Worm (Caenorhabditis elegans): Measurements from ENCODE around the gene K09B11.4.

The K09B11.4 gene

DNA sequence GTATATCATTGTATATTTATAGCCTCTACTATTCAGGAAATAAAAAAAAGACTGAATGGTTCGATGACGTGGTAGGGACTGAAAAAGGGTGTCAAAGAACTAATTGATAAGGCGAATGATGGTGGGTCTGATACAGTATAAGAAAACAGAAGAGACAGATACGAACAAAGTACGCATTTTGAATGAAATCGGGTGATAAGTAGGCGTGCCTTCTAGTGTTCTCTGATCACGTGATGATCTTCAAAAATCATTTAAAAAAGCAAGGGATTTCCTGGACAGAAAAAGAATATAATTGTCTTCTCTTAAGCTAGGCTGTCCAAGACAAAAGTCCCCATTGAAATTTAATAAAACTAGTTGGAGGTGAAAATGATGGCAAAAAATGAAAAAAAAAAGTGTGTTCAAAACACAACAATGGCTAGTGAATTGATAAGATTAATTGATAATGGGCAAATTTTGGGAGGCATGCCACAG is 36.1 kb upstream of the K09B11.4 start (continued):
- TF ChIP-seq gmeb-1 (tag; optimal IDR thresholded peaks at IDR 0.05) (peak; percentile 34), ama-1 (optimal IDR thresholded peaks at IDR 0.05) (no peak), peb-1 (tag; optimal IDR thresholded peaks at IDR 0.05) (no peak), nhr-11 (tag; optimal IDR thresholded peaks at IDR 0.05) (no peak), crh-2 (tag; optimal IDR thresholded peaks at IDR 0.05) (peak; percentile 83)

DNA sequence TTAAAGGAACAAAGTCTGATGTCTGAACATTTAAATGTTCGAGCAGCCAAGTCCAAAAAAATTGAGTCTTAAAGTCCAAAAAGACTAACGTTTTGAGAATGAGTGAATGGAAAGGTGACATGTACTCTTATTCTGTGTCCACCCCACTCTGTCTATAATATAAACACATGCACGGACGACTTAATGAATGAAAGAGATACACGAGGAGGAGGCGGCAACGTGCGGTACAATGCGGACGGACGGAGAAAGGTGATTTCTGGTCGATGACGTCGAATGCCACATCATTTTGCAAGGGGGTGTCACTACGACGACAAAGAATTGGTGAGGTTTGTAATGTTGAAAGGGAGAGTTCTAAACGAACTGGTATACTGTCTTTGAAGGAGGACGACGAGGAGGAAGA is 34.7 kb upstream of the K09B11.4 start:
- TF ChIP-seq ZK546.5 (tag; optimal IDR thresholded peaks at IDR 0.05) (no peak), blmp-1 (tag; optimal IDR thresholded peaks at IDR 0.05; ENCODE audit: insufficient read depth) (peak; percentile 59), ztf-4 (tag; optimal IDR thresholded peaks at IDR 0.05) (no peak), nhr-25 (tag; optimal IDR thresholded peaks at IDR 0.05) (no peak), ceh-16 (tag; optimal IDR thresholded peaks at IDR 0.05) (no peak), sma-9 (GFP tag; optimal IDR thresholded peaks at IDR 0.05) (no peak), sma-9 (tag; optimal IDR thresholded peaks at IDR 0.05) (no peak), fos-1 (tag; optimal IDR thresholded peaks at IDR 0.05) (peak; percentile 8), nhr-12 (tag; optimal IDR thresholded peaks at IDR 0.05) (no peak)

DNA sequence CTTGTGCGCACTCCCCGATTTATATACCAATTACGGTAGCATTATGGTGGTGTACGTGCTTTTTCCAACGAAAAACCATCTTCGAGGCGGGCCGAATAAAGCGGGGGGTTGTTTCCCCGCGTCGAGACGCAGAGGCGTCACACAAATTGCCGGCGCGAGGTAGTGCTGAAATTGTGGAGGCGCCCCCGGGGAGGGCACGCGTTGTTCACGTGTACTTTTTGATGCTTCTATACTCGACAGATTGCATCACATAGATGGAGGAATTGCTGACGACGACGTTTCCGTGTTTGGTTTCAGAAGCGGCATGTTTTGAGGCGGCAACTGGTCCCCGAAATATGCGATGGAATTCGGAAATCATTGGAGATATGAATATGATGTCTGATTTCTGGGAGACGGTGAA is 34.1 kb upstream of the K09B11.4 start:
- peak; percentile 89 for TF ChIP-seq crh-2 (tag; optimal IDR thresholded peaks at IDR 0.05)
- peak; percentile 87 for TF ChIP-seq C34F6.9 (tag; optimal IDR thresholded peaks at IDR 0.05)
- no peak for TF ChIP-seq alr-1 (tag; optimal IDR thresholded peaks at IDR 0.05)
- TF ChIP-seq lsy-2 (tag; optimal IDR thresholded peaks at IDR 0.05): peak in 1 of 2 experiments; percentile 85
- TF ChIP-seq Y55F3AM.14 (GFP tag; optimal IDR thresholded peaks at IDR 0.05): peak; percentile 85
- peak; percentile 60 for TF ChIP-seq blmp-1 (tag; optimal IDR thresholded peaks at IDR 0.05; ENCODE audit: insufficient read depth)
- TF ChIP-seq lin-13 (GFP tag; optimal IDR thresholded peaks at IDR 0.05): peak; percentile 76
- no peak for TF ChIP-seq nhr-10 (tag; optimal IDR thresholded peaks at IDR 0.05)
- TF ChIP-seq F13H6.1 (tag; optimal IDR thresholded peaks at IDR 0.05): peak; percentile 91
- TF ChIP-seq ztf-1 (GFP tag; conservative IDR thresholded peaks at IDR 0.05): no peak
- peak; percentile 100 for TF ChIP-seq nhr-129 (tag; optimal IDR thresholded peaks at IDR 0.05)
- TF ChIP-seq unc-39 (tag; optimal IDR thresholded peaks at IDR 0.05): no peak
- peak; percentile 99 for TF ChIP-seq sma-9 (GFP tag; optimal IDR thresholded peaks at IDR 0.05)
- peak; percentile 33 for TF ChIP-seq sma-9 (tag; optimal IDR thresholded peaks at IDR 0.05)
- no peak for TF ChIP-seq R02D3.7 (tag; optimal IDR thresholded peaks at IDR 0.05)
- no peak for TF ChIP-seq skn-1 (tag; optimal IDR thresholded peaks at IDR 0.05)
- TF ChIP-seq ceh-82 (tag; optimal IDR thresholded peaks at IDR 0.05): no peak
- TF ChIP-seq nhr-6 (tag; optimal IDR thresholded peaks at IDR 0.05): peak; percentile 31
- peak; percentile 94 for TF ChIP-seq egl-27 (tag; optimal IDR thresholded peaks at IDR 0.05)
- no peak for TF ChIP-seq nhr-12 (tag; optimal IDR thresholded peaks at IDR 0.05)
- no peak for TF ChIP-seq ZK546.5 (tag; optimal IDR thresholded peaks at IDR 0.05)
- TF ChIP-seq fos-1 (tag; optimal IDR thresholded peaks at IDR 0.05): peak; percentile 81
- peak; percentile 73 to 91 for TF ChIP-seq mdl-1 (tag; optimal IDR thresholded peaks at IDR 0.05)
- TF ChIP-seq ceh-16 (tag; optimal IDR thresholded peaks at IDR 0.05): peak; percentile 9
- no peak for TF ChIP-seq nhr-237 (tag; optimal IDR thresholded peaks at IDR 0.05)
- TF ChIP-seq lin-39 (tag; optimal IDR thresholded peaks at IDR 0.05): no peak
- peak; percentile 69 for TF ChIP-seq gmeb-1 (tag; optimal IDR thresholded peaks at IDR 0.05)
- no peak for TF ChIP-seq nhr-77 (tag; optimal IDR thresholded peaks at IDR 0.05)
- peak; percentile 93 for TF ChIP-seq nhr-21 (tag; optimal IDR thresholded peaks at IDR 0.05)
- TF ChIP-seq nhr-11 (tag; optimal IDR thresholded peaks at IDR 0.05): no peak
- no peak for TF ChIP-seq ama-1 (optimal IDR thresholded peaks at IDR 0.05)
- TF ChIP-seq lin-11 (tag; optimal IDR thresholded peaks at IDR 0.05): peak; percentile 70
- TF ChIP-seq zag-1 (tag; optimal IDR thresholded peaks at IDR 0.05): peak; percentile 69
- peak; percentile 97 for TF ChIP-seq sma-3 (GFP tag; optimal IDR thresholded peaks at IDR 0.05)
- TF ChIP-seq unc-55 (GFP tag; optimal IDR thresholded peaks at IDR 0.05): peak; percentile 86
- no peak for TF ChIP-seq dmd-4 (tag; optimal IDR thresholded peaks at IDR 0.05)
- no peak for TF ChIP-seq unc-62 (GFP tag; optimal IDR thresholded peaks at IDR 0.05)
- TF ChIP-seq nhr-23 (tag; optimal IDR thresholded peaks at IDR 0.05): no peak
- TF ChIP-seq mab-5 (tag; optimal IDR thresholded peaks at IDR 0.05): no peak
- TF ChIP-seq peb-1 (tag; optimal IDR thresholded peaks at IDR 0.05): no peak
- TF ChIP-seq nhr-25 (tag; optimal IDR thresholded peaks at IDR 0.05): peak; percentile 91
- no peak for TF ChIP-seq elt-1 (tag; optimal IDR thresholded peaks at IDR 0.05)
- TF ChIP-seq ztf-11 (tag; optimal IDR thresholded peaks at IDR 0.05): no peak
- TF ChIP-seq ztf-4 (tag; optimal IDR thresholded peaks at IDR 0.05): no peak
- peak; percentile 83 for TF ChIP-seq sem-4 (tag; optimal IDR thresholded peaks at IDR 0.05)
- TF ChIP-seq mbf-1 (tag; optimal IDR thresholded peaks at IDR 0.05): no peak
- TF ChIP-seq aly-2 (tag; optimal IDR thresholded peaks at IDR 0.05): no peak
- no peak for TF ChIP-seq elt-3 (tag; optimal IDR thresholded peaks at IDR 0.05)
- peak; percentile 31 for TF ChIP-seq snpc-4 (tag; optimal IDR thresholded peaks at IDR 0.05)
